Fruit fly (Drosophila melanogaster) whole organism, pupa: ENCODE measurements around the gene AANATL7.

Experiments used
- CG10348 ChIP-seq: fragments of 200-800 bp; sonication (Bioruptor generic); IDR thresholded peaks from 2 replicates; pipeline ENCODE4 v1.3.6; 2022; ENCODE audit warnings: missing biosample characterization, missing genetic modification characterization
- CG12605 ChIP-seq: fragments of 200-800 bp; sonication (Bioruptor generic); IDR thresholded peaks from 2 replicates; pipeline ENCODE4 v1.3.6; 2022; ENCODE audit warnings: missing biosample characterization, missing genetic modification characterization
- CG13204 ChIP-seq: fragments of 200-800 bp; sonication (Bioruptor generic); optimal IDR thresholded peaks from 2 replicates; lab custom pipeline; 2018; ENCODE audit warnings: missing biosample characterization, mild to moderate bottlenecking, missing genetic modification characterization, moderate library complexity
- CG14655 ChIP-seq: fragments of 200-800 bp; sonication (Bioruptor generic); optimal IDR thresholded peaks from 3 replicates; lab custom pipeline; 2017; ENCODE audit warnings: mild to moderate bottlenecking, missing biosample characterization, missing genetic modification reagents, missing genetic modification characterization
- CG15710 ChIP-seq: fragments of 200-800 bp; sonication (Bioruptor generic); optimal IDR thresholded peaks from 2 replicates; lab custom pipeline; 2018; ENCODE audit warnings: missing biosample characterization, mild to moderate bottlenecking, missing genetic modification characterization, moderate library complexity
- CG17806 ChIP-seq: fragments of 200-800 bp; sonication (Bioruptor generic); optimal IDR thresholded peaks from 2 replicates; lab custom pipeline; 2018; ENCODE audit warnings: missing biosample characterization, mild to moderate bottlenecking, missing genetic modification characterization, moderate library complexity
- CG32121 ChIP-seq: fragments of 200-800 bp; sonication (Bioruptor generic); IDR thresholded peaks from 2 replicates; pipeline ENCODE4 v1.3.6; 2022; ENCODE audit warnings: missing biosample characterization, missing genetic modification characterization
- CG34367 ChIP-seq: fragments of 200-800 bp; sonication (Bioruptor generic); optimal IDR thresholded peaks from 2 replicates; lab custom pipeline; 2018; ENCODE audit warnings: missing biosample characterization, mild to moderate bottlenecking, missing genetic modification characterization
- CG4496 ChIP-seq: fragments of 200-800 bp; sonication (Bioruptor generic); IDR thresholded peaks from 3 replicates; pipeline ENCODE4 v1.3.6; 2022; ENCODE audit warnings: missing biosample characterization, missing genetic modification characterization
- CG8159 ChIP-seq: fragments of 200-800 bp; sonication (Bioruptor generic); optimal IDR thresholded peaks from 3 replicates; lab custom pipeline; 2018; ENCODE audit warnings: missing biosample characterization, mild to moderate bottlenecking, missing genetic modification characterization, moderate library complexity
- CG8301 ChIP-seq: fragments of 200-800 bp; sonication (Bioruptor generic); optimal IDR thresholded peaks from 2 replicates; lab custom pipeline; 2018; ENCODE audit warnings: missing biosample characterization, mild to moderate bottlenecking, missing genetic modification characterization
- CG9948 ChIP-seq: fragments of 200-800 bp; sonication (Bioruptor generic); optimal IDR thresholded peaks from 2 replicates; lab custom pipeline; 2018; ENCODE audit warnings: missing biosample characterization, mild to moderate bottlenecking, missing genetic modification characterization, moderate library complexity
- D1 ChIP-seq: fragments of 200-800 bp; sonication (Bioruptor generic); optimal IDR thresholded peaks from 2 replicates; lab custom pipeline; 2018; ENCODE audit warnings: missing biosample characterization, mild to moderate bottlenecking, missing genetic modification characterization, moderate library complexity
- EcR ChIP-seq: fragments of 200-800 bp; sonication (Bioruptor generic); optimal IDR thresholded peaks from 3 replicates; lab custom pipeline; 2019; ENCODE audit warnings: missing biosample characterization, missing genetic modification characterization, mild to moderate bottlenecking, moderate library complexity, missing genetic modification reagents
- Ets98B ChIP-seq: fragments of 200-800 bp; sonication (Bioruptor generic); IDR thresholded peaks from 2 replicates; pipeline ENCODE4 v1.3.6; 2022; ENCODE audit warnings: missing biosample characterization, missing genetic modification characterization
- Pif1A ChIP-seq: fragments of 200-800 bp; sonication (Bioruptor generic); optimal IDR thresholded peaks from 3 replicates; lab custom pipeline; 2016; ENCODE audit warnings: missing biosample characterization, missing genetic modification characterization
- Pif1B ChIP-seq: fragments of 200-800 bp; sonication (Bioruptor generic); optimal IDR thresholded peaks from 3 replicates; lab custom pipeline; 2016; ENCODE audit warnings: missing biosample characterization, missing genetic modification characterization
- Snoo ChIP-seq: fragments of 200-800 bp; sonication (Bioruptor generic); optimal IDR thresholded peaks from 3 replicates; lab custom pipeline; 2017; ENCODE audit warnings: missing biosample characterization, mild to moderate bottlenecking, missing genetic modification characterization, inconsistent platforms
- fd96Ca ChIP-seq: fragments of 200-800 bp; sonication (Bioruptor generic); IDR thresholded peaks from 3 replicates; pipeline ENCODE4 v1.3.6; 2022; ENCODE audit warnings: missing biosample characterization, missing genetic modification characterization
- gl ChIP-seq: fragments of 200-800 bp; sonication (Bioruptor generic); optimal IDR thresholded peaks from 2 replicates; lab custom pipeline; 2018; ENCODE audit warnings: missing biosample characterization, mild to moderate bottlenecking, missing genetic modification characterization
- rn ChIP-seq: fragments of 200-800 bp; sonication (Bioruptor generic); IDR thresholded peaks from 2 replicates; pipeline ENCODE4 v1.3.6; 2022; ENCODE audit warnings: missing biosample characterization, missing genetic modification characterization

AANATL7 gene

dm6 chrX:2589446-2590038 is 8.8 kb downstream of the AANATL7 start:
- TF ChIP-seq Snoo (tag; lab: Kevin White, UChicago): peak; percentile 91
- peak; percentile 90 for TF ChIP-seq CG8301 (tag; lab: Kevin White, UChicago)
- TF ChIP-seq CG34367: peak; percentile 69
- TF ChIP-seq CG32121 (GFP tag; lab: Robert Waterston, UW): peak; percentile 96
- TF ChIP-seq rn (GFP tag; lab: Robert Waterston, UW): peak; percentile 90
- peak; percentile 76 for TF ChIP-seq CG8159
- TF ChIP-seq gl (tag; lab: Kevin White, UChicago): peak; percentile 32
- TF ChIP-seq Pif1A (GFP tag; lab: Kevin White, UChicago): peak; percentile 93
- TF ChIP-seq CG13204 (GFP tag; lab: Kevin White, UChicago): no peak
- TF ChIP-seq CG15710: peak; percentile 79
- peak; percentile 83 for TF ChIP-seq CG10348
- TF ChIP-seq D1 (tag; lab: Kevin White, UChicago): peak; percentile 43
- peak; percentile 89 for TF ChIP-seq Pif1B (GFP tag; lab: Kevin White, UChicago)
- TF ChIP-seq CG17806 (tag; lab: Kevin White, UChicago): peak; percentile 71
- peak; percentile 98 for TF ChIP-seq CG4496 (GFP tag; lab: Robert Waterston, UW)
- TF ChIP-seq CG12605 (GFP tag; lab: Robert Waterston, UW): peak; percentile 90
- TF ChIP-seq fd96Ca (GFP tag; lab: Robert Waterston, UW): peak; percentile 98
- peak; percentile 97 for TF ChIP-seq Ets98B (GFP tag; lab: Robert Waterston, UW)
- TF ChIP-seq EcR: no peak
- TF ChIP-seq CG14655 (GFP tag; lab: Kevin White, UChicago): peak; percentile 85
- TF ChIP-seq CG9948: peak; percentile 80

- TF ChIP-seq EcR (peak; percentile 46), Pif1A (GFP tag; lab: Kevin White, UChicago) (no peak)
- TF ChIP-seq, all 21 proteins: peak for 1
These were observed 9.8 kb downstream of the AANATL7 start for dm6 chrX:2590607-2591006.

dm6 chrX:2591315-2591999 is 10.7 kb downstream of the AANATL7 start:
- TF ChIP-seq CG14655 (GFP tag; lab: Kevin White, UChicago): no peak
- TF ChIP-seq CG13204 (GFP tag; lab: Kevin White, UChicago): no peak
- no peak for TF ChIP-seq CG8159
- no peak for TF ChIP-seq CG9948
- no peak for TF ChIP-seq Pif1A (GFP tag; lab: Kevin White, UChicago)
- TF ChIP-seq CG12605 (GFP tag; lab: Robert Waterston, UW): no peak
- no peak for TF ChIP-seq CG34367
- TF ChIP-seq CG8301 (tag; lab: Kevin White, UChicago): no peak
- TF ChIP-seq Snoo (tag; lab: Kevin White, UChicago): no peak
- no peak for TF ChIP-seq EcR

dm6 chrX:2592243-2592642 is 11.5 kb downstream of the AANATL7 start:
- TF ChIP-seq rn (GFP tag; lab: Robert Waterston, UW): no peak
- TF ChIP-seq CG34367: no peak
- peak; percentile 8; the same call in 1 of the 3 replicates for TF ChIP-seq fd96Ca (GFP tag; lab: Robert Waterston, UW)
- TF ChIP-seq CG12605 (GFP tag; lab: Robert Waterston, UW): no peak
- TF ChIP-seq CG17806 (tag; lab: Kevin White, UChicago): no peak
- TF ChIP-seq, all 21 proteins: peak for 1

dm6 chrX:2593094-2593752 is 12.5 kb downstream of the AANATL7 start:
- peak; percentile 96 for TF ChIP-seq EcR
- TF ChIP-seq Pif1B (GFP tag; lab: Kevin White, UChicago): no peak

- TF ChIP-seq Pif1B (GFP tag; lab: Kevin White, UChicago) (no peak), CG8301 (tag; lab: Kevin White, UChicago) (peak; percentile 85), CG9948 (peak; percentile 77), Pif1A (GFP tag; lab: Kevin White, UChicago) (no peak), CG4496 (GFP tag; lab: Robert Waterston, UW) (peak; percentile 97), CG14655 (GFP tag; lab: Kevin White, UChicago) (no peak), D1 (tag; lab: Kevin White, UChicago) (no peak), CG10348 (peak; percentile 72), Ets98B (GFP tag; lab: Robert Waterston, UW) (peak; percentile 94), Snoo (tag; lab: Kevin White, UChicago) (peak; percentile 94), CG13204 (GFP tag; lab: Kevin White, UChicago) (peak; percentile 49), gl (tag; lab: Kevin White, UChicago) (peak; percentile 72), CG12605 (GFP tag; lab: Robert Waterston, UW) (peak; percentile 92), CG15710 (peak; percentile 86), CG8159 (peak; percentile 89), CG17806 (tag; lab: Kevin White, UChicago) (peak; percentile 83), fd96Ca (GFP tag; lab: Robert Waterston, UW) (peak; percentile 97), CG34367 (peak; percentile 82), rn (GFP tag; lab: Robert Waterston, UW) (peak; percentile 81), EcR (peak; percentile 81), CG32121 (GFP tag; lab: Robert Waterston, UW) (peak; percentile 93)
These were observed 13.0 kb downstream of the AANATL7 start for dm6 chrX:2593753-2594096.
